Worm (Caenorhabditis elegans): Measurements from ENCODE around the gene W09D6.5.

The W09D6.5 gene

ce11 chrIII:11079445-11079844 is 8.8 kb upstream of the W09D6.5 start, which contains the start of gene W09D6.4:
TSS of gene W09D6.4 (plus strand) at chrIII:11079745.
- no peak for TF ChIP-seq fkh-2 (tag; optimal IDR thresholded peaks at IDR 0.05)
- TF ChIP-seq nhr-12 (tag; optimal IDR thresholded peaks at IDR 0.05), result no peak
- TF ChIP-seq fkh-10 (GFP tag; optimal IDR thresholded peaks at IDR 0.05), result no peak
- no peak for TF ChIP-seq unc-39 (tag; optimal IDR thresholded peaks at IDR 0.05)
- TF ChIP-seq nhr-43 (tag; optimal IDR thresholded peaks at IDR 0.05; ENCODE audit: poor library complexity, severe bottlenecking), result no peak
- TF ChIP-seq elt-3 (tag; optimal IDR thresholded peaks at IDR 0.05), result no peak
- no peak for TF ChIP-seq skn-1 (tag; optimal IDR thresholded peaks at IDR 0.05)

DNA sequence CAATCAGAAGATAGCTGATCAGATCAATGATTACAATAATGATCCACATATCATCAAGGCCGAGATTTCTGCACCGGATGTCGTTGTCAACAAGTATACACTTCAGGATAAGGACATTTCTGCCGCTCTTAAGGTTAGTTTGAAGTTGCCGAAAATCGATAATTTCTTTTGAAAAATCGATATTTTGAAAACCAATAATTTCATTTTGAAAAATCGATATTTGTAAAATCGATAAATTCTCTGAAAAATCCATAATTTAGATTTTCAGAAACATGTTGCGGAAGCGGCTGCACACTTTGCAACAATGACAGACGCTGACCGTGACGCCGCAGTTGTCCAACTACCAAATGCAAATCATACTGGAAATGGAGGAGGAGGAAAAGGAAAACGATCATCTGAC is 8.4 kb upstream of the W09D6.5 start:
- TF ChIP-seq ceh-28 (tag; optimal IDR thresholded peaks at IDR 0.05), result peak; percentile 75

- TF ChIP-seq elt-1 (tag; optimal IDR thresholded peaks at IDR 0.05), result no peak
- TF ChIP-seq egl-5 (tag; optimal IDR thresholded peaks at IDR 0.05), result peak; percentile 21
Observed at ce11 chrIII:11082604-11083003, 5.7 kb upstream of the W09D6.5 start.

- peak; percentile 9 for TF ChIP-seq snpc-4 (tag; optimal IDR thresholded peaks at IDR 0.05)
- TF ChIP-seq ceh-16 (tag; optimal IDR thresholded peaks at IDR 0.05), result no peak
- TF ChIP-seq lin-39 (tag; optimal IDR thresholded peaks at IDR 0.05), result no peak
- no peak for TF ChIP-seq unc-62 (GFP tag; optimal IDR thresholded peaks at IDR 0.05)
- TF ChIP-seq fkh-2 (tag; optimal IDR thresholded peaks at IDR 0.05), result no peak
- TF ChIP-seq unc-39 (tag; optimal IDR thresholded peaks at IDR 0.05), result no peak
- no peak for TF ChIP-seq daf-12 (tag; optimal IDR thresholded peaks at IDR 0.05)
- TF ChIP-seq elt-2 (tag; optimal IDR thresholded peaks at IDR 0.05), result peak; percentile 19
Observed at ce11 chrIII:11083993-11084392, 4.3 kb upstream of the W09D6.5 start.

DNA sequence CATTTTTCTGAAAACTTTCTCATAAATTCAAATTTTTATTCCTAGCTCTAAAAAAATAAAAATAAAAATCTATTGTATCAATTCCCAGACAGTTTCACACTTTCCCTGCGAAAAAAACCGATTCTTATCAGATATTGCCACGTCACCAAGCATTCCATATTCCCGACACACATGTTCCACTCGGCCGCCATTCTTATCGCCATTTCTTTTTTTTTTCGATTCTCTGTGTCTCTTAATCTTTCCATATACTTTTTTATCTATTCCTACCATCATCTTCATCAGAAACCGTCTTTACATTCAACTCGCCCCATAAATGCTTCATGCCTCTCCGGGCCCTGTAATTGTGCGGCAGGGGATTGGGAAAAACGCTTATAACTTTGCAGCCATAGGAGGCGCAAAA is 845 bp upstream of the W09D6.5 start:
- TF ChIP-seq elt-2 (tag; optimal IDR thresholded peaks at IDR 0.05) (peak; percentile 92), skn-1 (tag; optimal IDR thresholded peaks at IDR 0.05) (no peak), lin-39 (tag; optimal IDR thresholded peaks at IDR 0.05) (no peak), ceh-9 (tag; optimal IDR thresholded peaks at IDR 0.05) (no peak), ztf-4 (tag; optimal IDR thresholded peaks at IDR 0.05) (no peak), nhr-67 (tag; optimal IDR thresholded peaks at IDR 0.05) (no peak), nhr-11 (tag; optimal IDR thresholded peaks at IDR 0.05) (no peak), sea-2 (GFP tag; optimal IDR thresholded peaks at IDR 0.05) (no peak), elt-3 (tag; optimal IDR thresholded peaks at IDR 0.05) (no peak), zag-1 (tag; optimal IDR thresholded peaks at IDR 0.05) (no peak), nhr-43 (tag; optimal IDR thresholded peaks at IDR 0.05; ENCODE audit: poor library complexity, severe bottlenecking) (no peak), ZK546.5 (tag; optimal IDR thresholded peaks at IDR 0.05) (no peak), eor-1 (tag; optimal IDR thresholded peaks at IDR 0.05) (no peak), snpc-4 (tag; optimal IDR thresholded peaks at IDR 0.05) (no peak), ztf-11 (tag; optimal IDR thresholded peaks at IDR 0.05) (no peak), fkh-10 (GFP tag; optimal IDR thresholded peaks at IDR 0.05) (no peak), egl-5 (tag; optimal IDR thresholded peaks at IDR 0.05) (no peak), tbx-2 (tag; optimal IDR thresholded peaks at IDR 0.05) (no peak), lsy-12 (tag; optimal IDR thresholded peaks at IDR 0.05) (no peak), nhr-25 (tag; optimal IDR thresholded peaks at IDR 0.05) (no peak), R02D3.7 (tag; optimal IDR thresholded peaks at IDR 0.05) (no peak), nhr-23 (tag; optimal IDR thresholded peaks at IDR 0.05) (peak; percentile 37), nfya-1 (tag; optimal IDR thresholded peaks at IDR 0.05; ENCODE audit: insufficient read depth) (no peak), mdl-1 (tag; optimal IDR thresholded peaks at IDR 0.05) (no peak), nhr-12 (tag; optimal IDR thresholded peaks at IDR 0.05) (no peak), ceh-82 (tag; optimal IDR thresholded peaks at IDR 0.05) (no peak), lin-15B (tag; optimal IDR thresholded peaks at IDR 0.05) (no peak), elt-1 (tag; optimal IDR thresholded peaks at IDR 0.05) (peak; percentile 61), nhr-28 (tag; optimal IDR thresholded peaks at IDR 0.05) (no peak), unc-62 (GFP tag; optimal IDR thresholded peaks at IDR 0.05) (no peak), aly-2 (tag; optimal IDR thresholded peaks at IDR 0.05) (no peak), jun-1 (tag; optimal IDR thresholded peaks at IDR 0.05) (no peak), hmg-11 (tag; optimal IDR thresholded peaks at IDR 0.05) (peak; percentile 17), unc-39 (tag; optimal IDR thresholded peaks at IDR 0.05) (no peak), pqm-1 (tag; optimal IDR thresholded peaks at IDR 0.05) (peak; percentile 17)

All from whole organism, L3 larva.